Fruit fly (Drosophila melanogaster) whole organism, pupa: ENCODE measurements around the gene Yif1.

Experiments used
- CG10348 ChIP-seq: fragments of 200-800 bp; sonication (Bioruptor generic); IDR thresholded peaks from 2 replicates; pipeline ENCODE4 v1.3.6; 2022; ENCODE audit warnings: missing biosample characterization, missing genetic modification characterization
- CG14655 ChIP-seq: fragments of 200-800 bp; sonication (Bioruptor generic); optimal IDR thresholded peaks from 3 replicates; lab custom pipeline; 2017; ENCODE audit warnings: mild to moderate bottlenecking, missing biosample characterization, missing genetic modification reagents, missing genetic modification characterization
- CG17806 ChIP-seq: fragments of 200-800 bp; sonication (Bioruptor generic); optimal IDR thresholded peaks from 2 replicates; lab custom pipeline; 2018; ENCODE audit warnings: missing biosample characterization, mild to moderate bottlenecking, missing genetic modification characterization, moderate library complexity
- CG32121 ChIP-seq: fragments of 200-800 bp; sonication (Bioruptor generic); IDR thresholded peaks from 2 replicates; pipeline ENCODE4 v1.3.6; 2022; ENCODE audit warnings: missing biosample characterization, missing genetic modification characterization
- CG4496 ChIP-seq: fragments of 200-800 bp; sonication (Bioruptor generic); IDR thresholded peaks from 3 replicates; pipeline ENCODE4 v1.3.6; 2022; ENCODE audit warnings: missing biosample characterization, missing genetic modification characterization
- CG8301 ChIP-seq: fragments of 200-800 bp; sonication (Bioruptor generic); optimal IDR thresholded peaks from 2 replicates; lab custom pipeline; 2018; ENCODE audit warnings: missing biosample characterization, mild to moderate bottlenecking, missing genetic modification characterization
- CG9948 ChIP-seq: fragments of 200-800 bp; sonication (Bioruptor generic); optimal IDR thresholded peaks from 2 replicates; lab custom pipeline; 2018; ENCODE audit warnings: missing biosample characterization, mild to moderate bottlenecking, missing genetic modification characterization, moderate library complexity
- D1 ChIP-seq: fragments of 200-800 bp; sonication (Bioruptor generic); optimal IDR thresholded peaks from 2 replicates; lab custom pipeline; 2018; ENCODE audit warnings: missing biosample characterization, mild to moderate bottlenecking, missing genetic modification characterization, moderate library complexity
- Ets98B ChIP-seq: fragments of 200-800 bp; sonication (Bioruptor generic); IDR thresholded peaks from 2 replicates; pipeline ENCODE4 v1.3.6; 2022; ENCODE audit warnings: missing biosample characterization, missing genetic modification characterization
- rn ChIP-seq: fragments of 200-800 bp; sonication (Bioruptor generic); IDR thresholded peaks from 2 replicates; pipeline ENCODE4 v1.3.6; 2022; ENCODE audit warnings: missing biosample characterization, missing genetic modification characterization

dm6 chr3R:26761695-26762094 is 44.0 kb downstream of the Yif1 start:
- TF ChIP-seq rn (GFP tag; lab: Robert Waterston, UW) = no peak
- no peak for TF ChIP-seq Ets98B (GFP tag; lab: Robert Waterston, UW)
- TF ChIP-seq CG10348 = no peak
- no peak for TF ChIP-seq CG17806 (tag; lab: Kevin White, UChicago)
- no peak for TF ChIP-seq CG4496 (GFP tag; lab: Robert Waterston, UW)
- TF ChIP-seq CG14655 (GFP tag; lab: Kevin White, UChicago) = no peak
- TF ChIP-seq D1 (tag; lab: Kevin White, UChicago) = no peak
- TF ChIP-seq CG8301 = no peak
- TF ChIP-seq CG32121 (GFP tag; lab: Robert Waterston, UW) = no peak
- no peak for TF ChIP-seq CG9948 (tag; lab: Kevin White, UChicago)
